Worm (Caenorhabditis elegans): ENCODE data around the gene K10H10.4.

Gene K10H10.4

ce11 chrII:14488661-14489060 is 11.6 kb upstream of the K10H10.4 start, which contains the start of gene usp-14 (continued):
- TF ChIP-seq fos-1 (tag; optimal IDR thresholded peaks at IDR 0.05) (peak; percentile 23), ZK546.5 (tag; optimal IDR thresholded peaks at IDR 0.05) (no peak), blmp-1 (tag; optimal IDR thresholded peaks at IDR 0.05; ENCODE audit: insufficient read depth) (no peak), peb-1 (tag; optimal IDR thresholded peaks at IDR 0.05) (no peak), ztf-1 (GFP tag; conservative IDR thresholded peaks at IDR 0.05) (no peak)

- TF ChIP-seq unc-55 (GFP tag; optimal IDR thresholded peaks at IDR 0.05): peak; percentile 13
- TF ChIP-seq nhr-25 (tag; optimal IDR thresholded peaks at IDR 0.05): peak; percentile 17
- no peak for TF ChIP-seq unc-39 (tag; optimal IDR thresholded peaks at IDR 0.05)
- TF ChIP-seq ztf-1 (GFP tag; conservative IDR thresholded peaks at IDR 0.05): no peak
- no peak for TF ChIP-seq aly-2 (tag; optimal IDR thresholded peaks at IDR 0.05)
- TF ChIP-seq C34F6.9 (tag; optimal IDR thresholded peaks at IDR 0.05): peak; percentile 27
- no peak for TF ChIP-seq elt-1 (tag; optimal IDR thresholded peaks at IDR 0.05)
- peak; percentile 78 for TF ChIP-seq fos-1 (tag; optimal IDR thresholded peaks at IDR 0.05)
- TF ChIP-seq gmeb-1 (tag; optimal IDR thresholded peaks at IDR 0.05): peak; percentile 27
- peak; percentile 33 for TF ChIP-seq F13H6.1 (tag; optimal IDR thresholded peaks at IDR 0.05)
- TF ChIP-seq lsy-2 (tag; optimal IDR thresholded peaks at IDR 0.05): peak in 1 of 2 experiments; percentile 51
- TF ChIP-seq unc-62 (GFP tag; optimal IDR thresholded peaks at IDR 0.05): no peak
- TF ChIP-seq nhr-129 (tag; optimal IDR thresholded peaks at IDR 0.05): no peak
- TF ChIP-seq blmp-1 (tag; optimal IDR thresholded peaks at IDR 0.05; ENCODE audit: insufficient read depth): peak; percentile 94
- no peak for TF ChIP-seq mab-5 (tag; optimal IDR thresholded peaks at IDR 0.05)
- TF ChIP-seq elt-3 (tag; optimal IDR thresholded peaks at IDR 0.05): no peak
- TF ChIP-seq lin-13 (GFP tag; optimal IDR thresholded peaks at IDR 0.05): peak; percentile 30
- no peak for TF ChIP-seq nhr-10 (tag; optimal IDR thresholded peaks at IDR 0.05)
- TF ChIP-seq ceh-82 (tag; optimal IDR thresholded peaks at IDR 0.05): no peak
- TF ChIP-seq sma-9 (GFP tag; optimal IDR thresholded peaks at IDR 0.05): peak; percentile 57
- no peak for TF ChIP-seq sma-9 (tag; optimal IDR thresholded peaks at IDR 0.05)
- TF ChIP-seq crh-2 (tag; optimal IDR thresholded peaks at IDR 0.05): peak; percentile 92
- no peak for TF ChIP-seq sma-3 (GFP tag; optimal IDR thresholded peaks at IDR 0.05)
- peak; percentile 14 for TF ChIP-seq skn-1 (tag; optimal IDR thresholded peaks at IDR 0.05)
- TF ChIP-seq alr-1 (tag; optimal IDR thresholded peaks at IDR 0.05): no peak
- TF ChIP-seq peb-1 (tag; optimal IDR thresholded peaks at IDR 0.05): no peak
- no peak for TF ChIP-seq lin-39 (tag; optimal IDR thresholded peaks at IDR 0.05)
- TF ChIP-seq nhr-21 (tag; optimal IDR thresholded peaks at IDR 0.05): no peak
- TF ChIP-seq R02D3.7 (tag; optimal IDR thresholded peaks at IDR 0.05): no peak
- no peak for TF ChIP-seq nhr-6 (tag; optimal IDR thresholded peaks at IDR 0.05)
Measured at ce11 chrII:14489407-14489806, 10.8 kb upstream of the K10H10.4 start, which contains the start of gene vnut-1. Gene vnut-1, plus strand, starts transcription at chrII:14489802.

ce11 chrII:14492592-14493196 is 7.5 kb upstream of the K10H10.4 start:
- TF ChIP-seq nhr-11 (tag; optimal IDR thresholded peaks at IDR 0.05): no peak
- peak; percentile 59 for TF ChIP-seq ama-1 (optimal IDR thresholded peaks at IDR 0.05)
- TF ChIP-seq lsy-2 (tag; optimal IDR thresholded peaks at IDR 0.05): no peak
- no peak for TF ChIP-seq elt-1 (tag; optimal IDR thresholded peaks at IDR 0.05)

ce11 chrII:14494014-14494413 is 6.2 kb upstream of the K10H10.4 start:
- no peak for TF ChIP-seq ZK546.5 (tag; optimal IDR thresholded peaks at IDR 0.05)
- no peak for TF ChIP-seq nhr-12 (tag; optimal IDR thresholded peaks at IDR 0.05)
- TF ChIP-seq nhr-21 (tag; optimal IDR thresholded peaks at IDR 0.05): no peak
- TF ChIP-seq nhr-129 (tag; optimal IDR thresholded peaks at IDR 0.05): no peak
- no peak for TF ChIP-seq elt-1 (tag; optimal IDR thresholded peaks at IDR 0.05)
- no peak for TF ChIP-seq gmeb-1 (tag; optimal IDR thresholded peaks at IDR 0.05)
- TF ChIP-seq aly-2 (tag; optimal IDR thresholded peaks at IDR 0.05): no peak
- TF ChIP-seq lsy-2 (tag; optimal IDR thresholded peaks at IDR 0.05): no peak
- no peak for TF ChIP-seq nhr-237 (tag; optimal IDR thresholded peaks at IDR 0.05)

- TF ChIP-seq nhr-6 (tag; optimal IDR thresholded peaks at IDR 0.05) (no peak), ama-1 (optimal IDR thresholded peaks at IDR 0.05) (peak; percentile 61)
Measured at ce11 chrII:14494414-14494463, 6.0 kb upstream of the K10H10.4 start, which contains the start of gene cysl-2. Gene cysl-2, minus strand, starts transcription at chrII:14494451.

ce11 chrII:14494464-14494863 is 5.8 kb upstream of the K10H10.4 start:
- TF ChIP-seq fos-1 (tag; optimal IDR thresholded peaks at IDR 0.05) (peak; percentile 55), sma-9 (GFP tag; optimal IDR thresholded peaks at IDR 0.05) (peak; percentile 30), sma-9 (tag; optimal IDR thresholded peaks at IDR 0.05) (no peak), skn-1 (tag; optimal IDR thresholded peaks at IDR 0.05) (peak; percentile 92), blmp-1 (tag; optimal IDR thresholded peaks at IDR 0.05; ENCODE audit: insufficient read depth) (peak; percentile 12), unc-55 (GFP tag; optimal IDR thresholded peaks at IDR 0.05) (no peak)

Measured in whole organism, L2 larva.